Worm (Caenorhabditis elegans): ENCODE results near the gene C53A5.9.

DNA sequence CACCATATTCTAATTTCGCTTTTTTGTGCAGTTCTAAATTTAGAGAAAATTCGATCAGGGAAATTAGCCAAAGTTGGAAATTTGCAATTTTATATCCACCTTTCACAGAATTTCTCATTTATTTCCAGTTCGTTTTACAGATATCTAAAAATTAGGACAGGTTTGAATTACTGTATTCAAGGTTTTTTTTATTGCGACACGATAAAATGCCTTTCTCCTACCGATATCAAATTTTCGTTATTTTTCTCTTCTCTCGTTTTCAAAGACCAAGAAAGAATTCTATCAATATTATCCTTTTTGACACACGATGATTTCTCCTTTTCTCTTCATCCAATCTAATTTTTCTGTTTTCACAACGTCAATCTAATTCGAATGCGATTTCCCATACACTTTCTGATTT lies 12.1 kb downstream of the C53A5.9 start, which contains the start of gene C53A5.13:
- TF ChIP-seq ztf-4 (tag; optimal IDR thresholded peaks at IDR 0.05): no peak
- TF ChIP-seq aly-2 (tag; optimal IDR thresholded peaks at IDR 0.05): no peak
- TF ChIP-seq dmd-4 (tag; optimal IDR thresholded peaks at IDR 0.05): no peak
- no peak for TF ChIP-seq ztf-11 (tag; optimal IDR thresholded peaks at IDR 0.05)
- TF ChIP-seq ceh-16 (tag; optimal IDR thresholded peaks at IDR 0.05): no peak
- no peak for TF ChIP-seq mdl-1 (tag; optimal IDR thresholded peaks at IDR 0.05)
- no peak for TF ChIP-seq zag-1 (tag; optimal IDR thresholded peaks at IDR 0.05)

All from whole organism, L2 larva.